Worm (Caenorhabditis elegans) whole organism, mixed stage, embryonic: ENCODE measurements around the gene D1086.17.

Source experiments
- elt-1 ChIP-seq: sonication (generic microtip); optimal IDR thresholded peaks from 2 replicates; lab custom pipeline; 2017; ENCODE audit warnings: missing genetic modification characterization, mild to moderate bottlenecking, missing compliant biosample characterization, antibody characterized with exemption, moderate library complexity, borderline replicate concordance; ENCODE audit not compliant: insufficient read depth
- elt-3 ChIP-seq: fragments of 150-350 bp; optimal IDR thresholded peaks from 2 replicates; lab custom pipeline; 2014; ENCODE audit warnings: missing biosample characterization, missing genetic modification characterization
- mab-5 ChIP-seq: fragments of 150-350 bp; optimal IDR thresholded peaks from 2 replicates; lab custom pipeline; 2014; ENCODE audit warnings: missing biosample characterization, missing genetic modification characterization
- nhr-28 ChIP-seq: fragments of 150-350 bp; optimal IDR thresholded peaks from 2 replicates; lab custom pipeline; 2014; ENCODE audit warnings: missing biosample characterization, missing genetic modification characterization
- pha-4 ChIP-seq: fragments of 150-350 bp; optimal IDR thresholded peaks from 2 replicates; lab custom pipeline; 2018; ENCODE audit warnings: missing biosample characterization, missing genetic modification reagents, missing genetic modification characterization
- unc-39 ChIP-seq: fragments of 150-350 bp; optimal IDR thresholded peaks from 2 replicates; lab custom pipeline; 2014; ENCODE audit warnings: missing biosample characterization, missing genetic modification characterization

DNA sequence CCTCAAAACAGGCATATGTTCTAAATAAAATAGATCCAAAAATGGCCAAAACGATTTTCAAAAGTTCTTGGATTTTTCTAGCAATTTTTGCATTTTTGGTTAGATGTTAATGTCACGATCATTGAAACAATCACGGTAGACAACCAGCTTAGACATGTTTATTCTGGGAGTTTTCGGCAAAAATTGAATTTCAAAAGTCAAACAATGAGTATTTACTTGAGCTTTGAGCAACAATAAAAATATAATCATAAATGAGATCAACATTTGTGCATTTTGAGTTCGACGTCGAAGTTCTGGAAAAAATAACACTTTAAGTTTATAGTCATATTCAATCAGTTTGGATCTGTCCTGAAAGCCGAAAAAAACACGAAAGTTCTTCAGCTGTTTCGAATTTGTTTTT is 41.5 kb upstream of the D1086.17 start, which contains the start of gene T08G5.2:
- TF ChIP-seq mab-5 (tag; lab: Kevin White, UChicago): no peak
- TF ChIP-seq elt-1 (tag; lab: Kevin White, UChicago): no peak
- TF ChIP-seq elt-3: no peak
- no peak for TF ChIP-seq unc-39 (tag; lab: Kevin White, UChicago)
- TF ChIP-seq pha-4 (tag; lab: Kevin White, UChicago): no peak
- TF ChIP-seq nhr-28: no peak
